Worm (Caenorhabditis elegans) whole organism, L3 larva: ENCODE data around the gene nspc-4.

Source experiments
- R02D3.7 ChIP-seq: fragments of 150-350 bp; optimal IDR thresholded peaks from 2 replicates; lab custom pipeline; 2014; ENCODE audit warnings: missing biosample characterization, missing genetic modification characterization
- ama-1 ChIP-seq: fragments of 150-350 bp; optimal IDR thresholded peaks from 2 replicates; lab custom pipeline; 2018
- ceh-82 ChIP-seq: fragments of 150-350 bp; optimal IDR thresholded peaks from 2 replicates; lab custom pipeline; 2014; ENCODE audit warnings: missing biosample characterization, missing genetic modification characterization
- ceh-9 ChIP-seq: sonication (generic microtip); optimal IDR thresholded peaks from 2 replicates; lab custom pipeline; 2018; ENCODE audit warnings: missing biosample characterization, missing genetic modification characterization
- daf-12 ChIP-seq: fragments of 150-350 bp; optimal IDR thresholded peaks from 2 replicates; lab custom pipeline; 2014; ENCODE audit warnings: missing biosample characterization, missing genetic modification reagents, missing genetic modification characterization
- egl-5 ChIP-seq: fragments of 150-350 bp; optimal IDR thresholded peaks from 2 replicates; lab custom pipeline; 2017; ENCODE audit warnings: missing biosample characterization, missing genetic modification reagents, missing genetic modification characterization, inconsistent platforms
- elt-1 ChIP-seq: fragments of 150-350 bp; optimal IDR thresholded peaks from 2 replicates; lab custom pipeline; 2014; ENCODE audit warnings: missing biosample characterization, missing genetic modification characterization
- elt-2 ChIP-seq: sonication (generic microtip); optimal IDR thresholded peaks from 2 replicates; lab custom pipeline; 2016; ENCODE audit warnings: missing genetic modification reagents, mild to moderate bottlenecking, missing genetic modification characterization, missing compliant biosample characterization
- elt-3 ChIP-seq, 3 experiments: fragments of 150-350 bp in 1 of 3; sonication (generic microtip) in 2 of 3; optimal IDR thresholded peaks; 2 replicates in 2 of 3; 4 replicates in 1 of 3; lab custom pipeline; 2014 to 2017; ENCODE audit warnings: missing biosample characterization in 3 of 3, missing genetic modification characterization in 3 of 3
- eor-1 ChIP-seq, 2 experiments: fragments of 150-350 bp; optimal IDR thresholded peaks; 2 replicates each; lab custom pipeline; 2014 to 2018; ENCODE audit warnings: missing biosample characterization in 2 of 2, missing genetic modification characterization in 2 of 2
- fkh-10 ChIP-seq: sonication (generic microtip); optimal IDR thresholded peaks from 2 replicates; lab custom pipeline; 2017; ENCODE audit warnings: missing biosample characterization, missing genetic modification reagents, missing genetic modification characterization
- fkh-2 ChIP-seq: fragments of 150-350 bp; optimal IDR thresholded peaks from 2 replicates; lab custom pipeline; 2014; ENCODE audit warnings: missing biosample characterization, missing genetic modification reagents, missing genetic modification characterization
- hmg-11 ChIP-seq: sonication (generic microtip); optimal IDR thresholded peaks from 2 replicates; lab custom pipeline; 2016; ENCODE audit warnings: missing genetic modification characterization, missing compliant biosample characterization
- lin-15B ChIP-seq: fragments of 150-350 bp; optimal IDR thresholded peaks from 2 replicates; lab custom pipeline; 2014; ENCODE audit warnings: missing biosample characterization, missing genetic modification characterization
- lin-39 ChIP-seq: fragments of 150-350 bp; optimal IDR thresholded peaks from 2 replicates; lab custom pipeline; 2018; ENCODE audit warnings: missing biosample characterization, missing genetic modification reagents, missing genetic modification characterization
- lsy-12 ChIP-seq: sonication (generic microtip); optimal IDR thresholded peaks from 2 replicates; lab custom pipeline; 2016; ENCODE audit warnings: mild to moderate bottlenecking, missing genetic modification characterization, missing compliant biosample characterization
- mdl-1 ChIP-seq: fragments of 150-350 bp; optimal IDR thresholded peaks from 2 replicates; lab custom pipeline; 2014; ENCODE audit warnings: missing biosample characterization, missing genetic modification characterization
- mml-1 ChIP-seq: fragments of 150-350 bp; sonication (generic microtip); optimal IDR thresholded peaks from 3 replicates; lab custom pipeline; 2014; ENCODE audit warnings: missing biosample characterization, missing genetic modification characterization
- nfya-1 ChIP-seq: sonication (generic microtip); optimal IDR thresholded peaks from 2 replicates; lab custom pipeline; 2017; ENCODE audit warnings: missing genetic modification characterization, mild to moderate bottlenecking, missing compliant biosample characterization, antibody characterized with exemption, moderate library complexity; ENCODE audit not compliant: insufficient read depth
- nhr-12 ChIP-seq: fragments of 150-350 bp; optimal IDR thresholded peaks from 2 replicates; lab custom pipeline; 2014; ENCODE audit warnings: missing biosample characterization, missing genetic modification characterization
- nhr-23 ChIP-seq: fragments of 150-350 bp; optimal IDR thresholded peaks from 2 replicates; lab custom pipeline; 2014; ENCODE audit warnings: missing biosample characterization, missing genetic modification reagents, missing genetic modification characterization
- nhr-237 ChIP-seq: fragments of 150-350 bp; optimal IDR thresholded peaks from 2 replicates; lab custom pipeline; 2014; ENCODE audit warnings: missing biosample characterization, missing genetic modification characterization
- nhr-25 ChIP-seq: sonication (generic microtip); optimal IDR thresholded peaks from 2 replicates; lab custom pipeline; 2017; ENCODE audit warnings: missing biosample characterization, missing genetic modification characterization
- nhr-28 ChIP-seq: fragments of 150-350 bp; optimal IDR thresholded peaks from 2 replicates; lab custom pipeline; 2014; ENCODE audit warnings: missing biosample characterization, missing genetic modification characterization
- nhr-43 ChIP-seq: sonication (generic microtip); optimal IDR thresholded peaks from 2 replicates; lab custom pipeline; 2016; ENCODE audit warnings: mild to moderate bottlenecking, missing genetic modification characterization, missing compliant biosample characterization; ENCODE audit not compliant: poor library complexity, severe bottlenecking
- nhr-67 ChIP-seq: fragments of 150-350 bp; optimal IDR thresholded peaks from 2 replicates; lab custom pipeline; 2014; ENCODE audit warnings: missing biosample characterization, missing genetic modification characterization
- nhr-76 ChIP-seq: fragments of 150-350 bp; sonication (generic microtip); optimal IDR thresholded peaks from 5 replicates; lab custom pipeline; 2014; ENCODE audit warnings: missing biosample characterization, missing genetic modification characterization
- pha-4 ChIP-seq: fragments of 150-350 bp; optimal IDR thresholded peaks from 2 replicates; lab custom pipeline; 2014; ENCODE audit warnings: missing biosample characterization, missing genetic modification reagents, missing genetic modification characterization
- sea-2 ChIP-seq: fragments of 150-350 bp; sonication (generic microtip); optimal IDR thresholded peaks from 4 replicates; lab custom pipeline; 2014; ENCODE audit warnings: missing biosample characterization, missing genetic modification reagents, missing genetic modification characterization
- snpc-4 ChIP-seq: fragments of 150-350 bp; optimal IDR thresholded peaks from 2 replicates; lab custom pipeline; 2014; ENCODE audit warnings: missing biosample characterization, missing genetic modification characterization
- tbx-2 ChIP-seq: sonication (generic microtip); optimal IDR thresholded peaks from 2 replicates; lab custom pipeline; 2016; ENCODE audit warnings: mild to moderate bottlenecking, missing genetic modification characterization, missing compliant biosample characterization
- unc-39 ChIP-seq: sonication (generic microtip); optimal IDR thresholded peaks from 4 replicates; lab custom pipeline; 2017; ENCODE audit warnings: missing biosample characterization, missing genetic modification characterization
- zag-1 ChIP-seq: fragments of 150-350 bp; optimal IDR thresholded peaks from 2 replicates; lab custom pipeline; 2014; ENCODE audit warnings: missing biosample characterization, missing genetic modification characterization
- ztf-11 ChIP-seq: fragments of 150-350 bp; optimal IDR thresholded peaks from 2 replicates; lab custom pipeline; 2014; ENCODE audit warnings: missing biosample characterization, missing genetic modification characterization
- ztf-4 ChIP-seq: fragments of 150-350 bp; optimal IDR thresholded peaks from 2 replicates; lab custom pipeline; 2014; ENCODE audit warnings: missing biosample characterization, missing genetic modification characterization

nspc-4 gene

DNA sequence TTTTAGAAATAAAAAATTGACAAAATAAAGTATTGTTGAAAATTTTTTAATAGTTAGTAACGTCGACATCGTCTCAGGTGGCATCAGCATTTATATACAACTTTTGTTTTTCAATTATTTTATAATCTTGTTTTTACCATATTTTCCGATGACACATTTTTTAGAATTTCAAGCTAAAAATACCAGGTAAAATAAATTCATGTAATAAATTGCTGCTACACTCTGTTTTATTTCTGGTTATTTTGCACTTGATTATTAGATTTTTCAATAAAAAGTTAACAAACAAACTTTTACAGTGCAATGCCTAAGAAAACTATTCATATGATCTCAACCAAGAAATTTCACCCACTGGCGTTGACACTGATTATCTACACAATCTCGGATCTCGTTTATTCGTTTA is 16.5 kb downstream of the nspc-4 start, which contains the start of gene C03G5.14:
TSS of gene C03G5.14 (plus strand) at position 301 of the 400 bp plus-strand sequence.
- TF ChIP-seq ztf-4 (tag; lab: Kevin White, UChicago) = no peak
- no peak for TF ChIP-seq hmg-11 (tag; lab: Kevin White, UChicago)
- TF ChIP-seq nhr-23 (tag; lab: Kevin White, UChicago) = no peak
- no peak for TF ChIP-seq lsy-12 (tag; lab: Kevin White, UChicago)
- no peak for TF ChIP-seq lin-15B (tag; lab: Kevin White, UChicago)

DNA sequence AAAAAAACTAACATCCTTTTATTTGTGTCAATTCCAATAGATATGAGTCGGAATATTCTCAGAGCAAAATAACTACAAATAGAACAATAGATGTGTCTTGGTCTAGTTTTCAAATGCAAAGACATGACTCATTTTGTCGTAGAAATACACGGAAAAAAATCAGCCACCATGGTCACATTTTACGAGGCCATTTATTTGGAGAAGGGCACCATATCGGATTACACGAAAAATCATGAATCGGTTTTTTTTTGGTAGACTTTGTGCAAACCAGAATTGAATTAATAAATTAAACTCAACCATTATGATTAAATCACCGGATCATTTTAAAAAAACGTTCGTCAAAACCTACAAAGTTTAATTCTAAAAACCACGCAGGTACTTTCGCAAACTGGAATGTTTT is 17.8 kb downstream of the nspc-4 start, which contains the start of gene H03E18.2:
TSS of gene H03E18.2 (minus strand) at position 101 of the 400 bp plus-strand sequence.
- TF ChIP-seq elt-1 (tag; lab: Kevin White, UChicago) = no peak
- TF ChIP-seq lin-39 (tag; lab: Kevin White, UChicago) = no peak
- no peak for TF ChIP-seq lsy-12 (tag; lab: Kevin White, UChicago)
- TF ChIP-seq ama-1 (lab: Kevin White, UChicago) = no peak
- no peak for TF ChIP-seq R02D3.7 (tag; lab: Kevin White, UChicago)
- TF ChIP-seq nhr-237 (tag; lab: Kevin White, UChicago) = no peak
- no peak for TF ChIP-seq ceh-9 (tag; lab: Kevin White, UChicago)
- no peak for TF ChIP-seq fkh-10
- TF ChIP-seq elt-2 (tag; lab: Kevin White, UChicago) = no peak
- TF ChIP-seq ztf-4 (tag; lab: Kevin White, UChicago) = no peak
- TF ChIP-seq nhr-28 (tag; lab: Kevin White, UChicago) = no peak
- no peak for TF ChIP-seq egl-5 (tag; lab: Kevin White, UChicago)
- TF ChIP-seq pha-4 (tag; lab: Kevin White, UChicago) = no peak
- TF ChIP-seq, all 47 proteins: peak for 0

DNA sequence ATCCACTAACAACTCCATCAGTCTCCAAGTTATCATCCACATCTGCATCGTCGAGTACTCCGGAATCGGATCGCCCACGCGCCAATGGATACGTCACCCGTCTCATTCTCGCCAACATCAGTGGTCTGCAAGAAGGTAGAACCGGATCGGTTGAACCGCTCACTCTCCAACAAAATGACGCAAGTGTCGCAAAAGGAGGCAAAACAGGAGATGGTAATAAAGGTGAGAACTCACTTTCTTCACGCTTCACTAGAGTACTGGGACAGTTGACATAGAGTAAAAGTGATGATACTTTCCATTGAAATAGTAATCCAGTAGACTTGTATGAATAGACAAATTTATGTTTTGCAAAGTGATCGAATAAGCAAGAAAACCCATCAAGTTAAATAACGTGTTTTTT is 29.1 kb downstream of the nspc-4 start:
- no peak for TF ChIP-seq nhr-12 (tag; lab: Kevin White, UChicago)
- TF ChIP-seq nhr-43 (tag; lab: Kevin White, UChicago) = no peak
- TF ChIP-seq lin-39 (tag; lab: Kevin White, UChicago) = no peak
- no peak for TF ChIP-seq eor-1 (tag; optimal IDR thresholded peaks at IDR 0.05; lab: Kevin White, UChicago)
- TF ChIP-seq pha-4 (tag; lab: Kevin White, UChicago) = no peak
- no peak for TF ChIP-seq nfya-1 (tag; lab: Kevin White, UChicago)
- no peak for TF ChIP-seq daf-12 (tag; lab: Kevin White, UChicago)
- TF ChIP-seq ztf-4 (tag; lab: Kevin White, UChicago) = no peak

DNA sequence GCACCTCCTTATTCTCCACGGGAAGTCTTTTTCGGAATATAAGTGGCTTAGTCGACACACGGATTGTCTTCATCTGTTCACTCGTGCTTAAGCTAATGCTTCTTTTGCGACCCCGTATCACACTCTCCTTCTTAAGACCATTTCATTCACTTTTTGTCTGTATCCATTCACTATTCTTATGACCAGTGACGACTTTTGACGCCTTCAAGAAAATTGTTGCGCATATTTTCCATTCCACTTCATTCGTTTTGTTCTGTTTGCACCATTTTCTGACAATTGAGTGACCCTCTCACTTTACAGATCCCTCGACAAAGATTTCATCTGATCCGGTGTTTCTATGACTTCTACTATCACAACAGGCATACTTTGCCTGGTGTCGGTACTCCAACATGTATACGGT is 30.6 kb downstream of the nspc-4 start, which contains the start of gene H03E18.1:
TSS of gene H03E18.1 (plus strand) at position 301 of the 400 bp plus-strand sequence.
- TF ChIP-seq snpc-4 (tag; lab: Kevin White, UChicago) = no peak
- TF ChIP-seq mdl-1 (tag; lab: Kevin White, UChicago) = no peak
- TF ChIP-seq fkh-10 = no peak
- TF ChIP-seq mml-1 (tag; lab: Kevin White, UChicago) = no peak
- no peak for TF ChIP-seq unc-39 (tag; lab: Kevin White, UChicago)
- TF ChIP-seq ceh-82 (tag; lab: Kevin White, UChicago) = no peak
- TF ChIP-seq nhr-67 (tag; lab: Kevin White, UChicago) = no peak
- TF ChIP-seq zag-1 (tag; lab: Kevin White, UChicago) = no peak
- TF ChIP-seq egl-5 (tag; lab: Kevin White, UChicago) = no peak
- no peak for TF ChIP-seq nhr-43 (tag; lab: Kevin White, UChicago)
- TF ChIP-seq nhr-76 = no peak
- no peak for TF ChIP-seq hmg-11 (tag; lab: Kevin White, UChicago)
- no peak for TF ChIP-seq sea-2 (GFP tag; lab: Kevin White, UChicago)

DNA sequence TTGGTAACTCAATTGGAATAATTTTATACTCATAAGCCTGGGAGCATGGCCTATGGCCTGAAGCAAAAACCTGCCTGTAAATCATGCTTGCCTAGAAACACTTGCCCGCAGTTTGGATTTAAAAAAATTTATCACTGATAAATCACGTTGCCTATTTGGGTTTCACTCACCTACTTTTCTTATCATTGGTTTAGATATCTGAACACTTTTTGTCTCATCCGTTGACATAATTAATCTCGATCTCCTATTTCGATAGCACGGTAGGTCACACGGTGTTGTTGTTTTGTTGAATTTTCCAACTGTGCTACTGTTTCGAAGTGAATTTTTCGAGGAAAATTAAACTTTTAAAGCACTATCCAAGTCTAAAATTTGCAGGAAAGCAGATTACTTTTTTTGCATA is 31.1 kb downstream of the nspc-4 start:
- TF ChIP-seq ztf-11 (tag; lab: Kevin White, UChicago) (no peak), nhr-23 (tag; lab: Kevin White, UChicago) (peak; percentile 76)

DNA sequence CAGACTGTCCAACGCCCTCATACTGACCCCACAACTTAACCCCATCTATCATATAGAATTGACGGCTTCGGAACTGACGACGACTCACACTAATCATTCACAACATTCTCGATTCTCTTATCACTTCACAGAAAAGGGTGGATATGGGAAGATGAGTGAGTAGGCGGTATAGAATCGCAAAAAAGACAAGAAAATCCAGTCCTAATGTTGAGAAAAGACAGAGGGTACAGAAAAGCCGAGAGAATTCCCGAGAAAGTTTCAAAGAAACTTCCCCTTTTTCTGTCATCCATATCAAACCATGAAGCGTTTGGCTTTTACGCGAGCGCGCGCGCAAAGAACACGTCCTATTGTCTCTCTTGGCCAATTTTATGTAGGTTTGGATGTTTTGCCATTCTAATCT is 34.0 kb downstream of the nspc-4 start:
- TF ChIP-seq tbx-2 (tag; lab: Kevin White, UChicago) = no peak
- TF ChIP-seq nhr-25 = peak; percentile 15
- peak; percentile 60 for TF ChIP-seq nhr-43 (tag; lab: Kevin White, UChicago)
- TF ChIP-seq fkh-2 (tag; lab: Kevin White, UChicago) = no peak
- TF ChIP-seq nhr-23 (tag; lab: Kevin White, UChicago) = peak; percentile 71
- no peak for TF ChIP-seq elt-3 (tag; optimal IDR thresholded peaks at IDR 0.05; lab: Kevin White, UChicago)
